Fruit fly (Drosophila melanogaster) Kc167 (cell line): ENCODE results near the gene Eo.

Experiments
- Sin3A ChIP-seq: fragments of >200 bp; optimal IDR thresholded peaks from 2 replicates; lab custom pipeline; 2018; ENCODE audit warnings: missing external identifiers
- insv ChIP-seq: fragments of >200 bp; optimal IDR thresholded peaks from 3 replicates; lab custom pipeline; 2018; ENCODE audit warnings: missing external identifiers
- psq ChIP-seq: fragments of >200 bp; optimal IDR thresholded peaks from 2 replicates; lab custom pipeline; 2017; ENCODE audit warnings: missing external identifiers
- ttk ChIP-seq: sonication (Bioruptor generic); optimal IDR thresholded peaks from 2 replicates; lab custom pipeline; 2017; ENCODE audit warnings: missing external identifiers

DNA sequence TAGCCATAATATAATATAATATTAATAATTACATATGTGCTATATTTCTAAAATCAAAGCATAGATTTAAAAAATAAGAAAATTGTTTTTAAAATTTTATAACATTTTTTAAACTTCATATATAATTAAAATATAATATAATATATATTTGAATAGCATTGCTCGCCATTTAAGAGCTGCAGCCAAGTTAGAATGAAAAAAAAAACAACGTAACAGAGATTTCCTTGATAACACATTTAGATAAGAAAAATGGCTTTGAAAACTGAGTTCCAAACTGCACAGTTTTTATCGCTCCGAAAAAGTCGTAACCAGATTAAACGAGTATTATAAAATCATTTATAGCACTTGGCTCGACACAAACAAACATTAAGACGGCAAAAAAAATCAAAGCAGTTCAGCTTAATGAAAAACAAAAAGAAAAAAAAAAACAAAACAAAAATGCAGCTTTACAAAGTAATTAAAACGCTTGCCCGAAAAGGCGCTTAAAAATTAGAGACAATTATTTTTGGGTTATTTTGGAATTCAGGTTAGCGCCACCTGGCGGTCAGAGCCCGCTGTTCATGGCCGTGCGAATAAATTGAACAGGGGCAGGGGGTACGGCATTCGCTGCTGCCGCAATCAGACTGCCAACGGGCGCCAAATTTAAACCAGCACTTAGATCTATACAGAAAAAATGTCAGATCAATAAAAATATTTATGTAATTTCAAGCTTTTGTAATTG is 8.8 kb downstream of the Eo start, which contains the start of gene fiz:
- TF ChIP-seq Sin3A (no peak), ttk (lab: Kevin White, UChicago) (no peak), psq (lab: Kevin White, UChicago) (no peak), insv (lab: Kevin White, UChicago) (no peak)
